Fruit fly (Drosophila melanogaster) whole organism, embryonic: ENCODE results near the gene Polr3E.
A peak's percentile ranks its signal among the peaks of the same experiment; 100 is the strongest.

Experiments
- BEAF-32 ChIP-seq: fragments of 200-800 bp; sonication (Bioruptor generic); optimal IDR thresholded peaks from 3 replicates; lab custom pipeline; 2017; ENCODE audit warnings: missing biosample characterization, missing genetic modification characterization, mild to moderate bottlenecking, moderate library complexity, missing genetic modification reagents
- CG10565 ChIP-seq: fragments of 200-800 bp; sonication (Bioruptor generic); optimal IDR thresholded peaks from 3 replicates; lab custom pipeline; 2016; ENCODE audit warnings: missing biosample characterization, mild to moderate bottlenecking, missing genetic modification characterization
- CG11723 ChIP-seq: fragments of 200-800 bp; sonication (Bioruptor generic); optimal IDR thresholded peaks from 2 replicates; lab custom pipeline; 2017; ENCODE audit warnings: missing biosample characterization, mild to moderate bottlenecking, missing genetic modification characterization
- CG12219 ChIP-seq: fragments of 200-800 bp; sonication (Bioruptor generic); optimal IDR thresholded peaks from 3 replicates; lab custom pipeline; 2018; ENCODE audit warnings: missing biosample characterization, mild to moderate bottlenecking, missing genetic modification characterization
- CG12769 ChIP-seq: fragments of 200-800 bp; sonication (Bioruptor generic); optimal IDR thresholded peaks from 2 replicates; lab custom pipeline; 2019; ENCODE audit warnings: missing biosample characterization, mild to moderate bottlenecking, missing genetic modification characterization, moderate library complexity
- CG13775 ChIP-seq: fragments of 200-800 bp; sonication (Bioruptor generic); optimal IDR thresholded peaks from 3 replicates; lab custom pipeline; 2017; ENCODE audit warnings: missing biosample characterization, mild to moderate bottlenecking, missing genetic modification characterization
- CG16779 ChIP-seq: fragments of 200-800 bp; sonication (Bioruptor generic); IDR thresholded peaks from 2 replicates; pipeline ENCODE4 v1.3.6; 2022; ENCODE audit warnings: missing biosample characterization, missing genetic modification characterization
- CG17361 ChIP-seq: fragments of 200-800 bp; sonication (Bioruptor generic); IDR thresholded peaks from 3 replicates; pipeline ENCODE4 v1.3.6; 2022; ENCODE audit warnings: missing biosample characterization, missing genetic modification characterization
- CG2712 ChIP-seq: fragments of 200-800 bp; optimal IDR thresholded peaks from 3 replicates; lab custom pipeline; 2019; ENCODE audit warnings: missing biosample characterization, mild to moderate bottlenecking, missing genetic modification characterization, moderate library complexity
- CG30020 ChIP-seq: fragments of 200-800 bp; optimal IDR thresholded peaks from 2 replicates; lab custom pipeline; 2019; ENCODE audit warnings: missing biosample characterization, mild to moderate bottlenecking, missing genetic modification characterization, moderate library complexity
- CG31365 ChIP-seq: fragments of 200-800 bp; sonication (Bioruptor generic); optimal IDR thresholded peaks from 2 replicates; lab custom pipeline; 2018; ENCODE audit warnings: missing biosample characterization, mild to moderate bottlenecking, missing genetic modification characterization
- CG33213 ChIP-seq: fragments of 200-800 bp; sonication (Bioruptor generic); optimal IDR thresholded peaks from 3 replicates; lab custom pipeline; 2016; ENCODE audit warnings: missing biosample characterization, missing genetic modification characterization
- CG34376 ChIP-seq: fragments of 200-800 bp; sonication (Bioruptor generic); optimal IDR thresholded peaks from 2 replicates; lab custom pipeline; 2018; ENCODE audit warnings: missing biosample characterization, mild to moderate bottlenecking, missing genetic modification characterization
- CG3838 ChIP-seq: fragments of 200-800 bp; sonication (Bioruptor generic); optimal IDR thresholded peaks from 3 replicates; lab custom pipeline; 2016; ENCODE audit warnings: missing biosample characterization, missing genetic modification characterization
- CG42726 ChIP-seq: fragments of 200-800 bp; sonication (Bioruptor generic); IDR thresholded peaks from 2 replicates; pipeline ENCODE4 v1.3.6; 2022; ENCODE audit warnings: missing biosample characterization, missing genetic modification characterization; ENCODE audit not compliant: partially characterized antibody
- CG6791 ChIP-seq: fragments of 200-800 bp; sonication (Bioruptor generic); IDR thresholded peaks from 3 replicates; pipeline ENCODE4 v1.3.6; 2022; ENCODE audit warnings: missing biosample characterization, missing genetic modification characterization; ENCODE audit not compliant: partially characterized antibody
- Chrac-16 ChIP-seq: fragments of 200-800 bp; sonication (Bioruptor generic); optimal IDR thresholded peaks from 3 replicates; lab custom pipeline; 2016; ENCODE audit warnings: missing biosample characterization, missing genetic modification characterization
- D ChIP-seq, 2 experiments: fragments of 200-800 bp in 1 of 2; fragments of >200 bp in 1 of 2; sonication (Bioruptor generic) in 1 of 2; optimal IDR thresholded peaks; 2 replicates in 1 of 2; 3 replicates in 1 of 2; lab custom pipeline; 2017; ENCODE audit warnings: mild to moderate bottlenecking in 1 of 2, missing biosample characterization in 1 of 2, missing genetic modification characterization in 1 of 2, missing genetic modification reagents in 1 of 2
- Dref ChIP-seq: fragments of 200-800 bp; sonication (Bioruptor generic); IDR thresholded peaks from 2 replicates; pipeline ENCODE4 v1.3.6; 2022; ENCODE audit warnings: missing biosample characterization, missing genetic modification characterization
- Gug ChIP-seq: fragments of 200-800 bp; sonication (Bioruptor generic); IDR thresholded peaks from 4 replicates; pipeline ENCODE4 v1.3.6; 2022; ENCODE audit warnings: missing biosample characterization, missing genetic modification characterization
- HLH4C ChIP-seq: fragments of 200-800 bp; sonication (Bioruptor generic); IDR thresholded peaks from 3 replicates; pipeline ENCODE4 v1.3.6; 2022; ENCODE audit warnings: missing biosample characterization, missing genetic modification characterization; ENCODE audit not compliant: partially characterized antibody
- HLH54F ChIP-seq: fragments of 200-800 bp; sonication (Bioruptor generic); optimal IDR thresholded peaks from 3 replicates; lab custom pipeline; 2016; ENCODE audit warnings: missing biosample characterization, missing genetic modification characterization
- Jarid2 ChIP-seq: fragments of 200-800 bp; sonication (Bioruptor generic); optimal IDR thresholded peaks from 3 replicates; lab custom pipeline; 2017; ENCODE audit warnings: mild to moderate bottlenecking, missing biosample characterization, missing genetic modification reagents, missing genetic modification characterization
- PHDP ChIP-seq: fragments of 200-800 bp; sonication (Bioruptor generic); optimal IDR thresholded peaks from 3 replicates; lab custom pipeline; 2018; ENCODE audit warnings: missing biosample characterization, mild to moderate bottlenecking, missing genetic modification characterization, moderate library complexity
- Sox100B ChIP-seq: fragments of 200-800 bp; sonication (Bioruptor generic); optimal IDR thresholded peaks from 3 replicates; lab custom pipeline; 2018; ENCODE audit warnings: missing biosample characterization, mild to moderate bottlenecking, missing genetic modification characterization
- Ssrp ChIP-seq: fragments of 200-800 bp; sonication (Bioruptor generic); optimal IDR thresholded peaks from 2 replicates; lab custom pipeline; 2018; ENCODE audit warnings: missing biosample characterization, mild to moderate bottlenecking, missing genetic modification characterization, moderate library complexity
- TFAM ChIP-seq: fragments of 200-800 bp; sonication (Bioruptor generic); optimal IDR thresholded peaks from 2 replicates; lab custom pipeline; 2017; ENCODE audit warnings: missing biosample characterization, missing genetic modification characterization, inconsistent platforms
- Trl ChIP-seq, 3 experiments: fragments of >200 bp in 2 of 3; fragments of 200-800 bp in 1 of 3; sonication (Bioruptor generic) in 1 of 3; optimal IDR thresholded peaks; 2 replicates in 1 of 3; 3 replicates in 2 of 3; lab custom pipeline; 2016 to 2017; ENCODE audit warnings: missing biosample characterization in 1 of 3, missing genetic modification characterization in 1 of 3
- abd-A ChIP-seq: fragments of 200-800 bp; sonication (Bioruptor generic); optimal IDR thresholded peaks from 3 replicates; lab custom pipeline; 2019; ENCODE audit warnings: missing biosample characterization, mild to moderate bottlenecking, missing genetic modification characterization, moderate library complexity
- cg ChIP-seq: fragments of 200-800 bp; sonication (Bioruptor generic); optimal IDR thresholded peaks from 3 replicates; lab custom pipeline; 2019; ENCODE audit warnings: missing biosample characterization, mild to moderate bottlenecking, missing genetic modification characterization, moderate library complexity
- chinmo ChIP-seq: fragments of 200-800 bp; sonication (Bioruptor generic); IDR thresholded peaks from 4 replicates; pipeline ENCODE4 v1.3.6; 2022; ENCODE audit warnings: missing biosample characterization, missing genetic modification characterization; ENCODE audit not compliant: partially characterized antibody
- crol ChIP-seq: fragments of 200-800 bp; sonication (Bioruptor generic); IDR thresholded peaks from 2 replicates; pipeline ENCODE4 v1.3.6; 2022; ENCODE audit warnings: missing biosample characterization, missing genetic modification characterization
- dm ChIP-seq: fragments of 200-800 bp; sonication (Bioruptor generic); optimal IDR thresholded peaks from 3 replicates; lab custom pipeline; 2016; ENCODE audit warnings: missing biosample characterization, missing genetic modification characterization
- ems ChIP-seq: fragments of 200-800 bp; sonication (Bioruptor generic); optimal IDR thresholded peaks from 3 replicates; lab custom pipeline; 2016; ENCODE audit warnings: missing biosample characterization, missing genetic modification characterization
- gem ChIP-seq: fragments of 200-800 bp; sonication (Bioruptor generic); optimal IDR thresholded peaks from 2 replicates; lab custom pipeline; 2019; ENCODE audit warnings: missing biosample characterization, mild to moderate bottlenecking, missing genetic modification characterization, moderate library complexity
- ham ChIP-seq: fragments of 200-800 bp; sonication (Bioruptor generic); IDR thresholded peaks from 2 replicates; pipeline ENCODE4 v1.3.6; 2022; ENCODE audit warnings: missing biosample characterization, missing genetic modification characterization
- hb ChIP-seq: fragments of 200-800 bp; sonication (Bioruptor generic); IDR thresholded peaks from 3 replicates; pipeline ENCODE4 v1.3.6; 2022; ENCODE audit warnings: missing biosample characterization, missing genetic modification characterization; ENCODE audit not compliant: partially characterized antibody
- jumu ChIP-seq: fragments of 200-800 bp; sonication (Bioruptor generic); optimal IDR thresholded peaks from 3 replicates; lab custom pipeline; 2016; ENCODE audit warnings: missing biosample characterization, missing genetic modification characterization
- klu ChIP-seq: fragments of 200-800 bp; sonication (Bioruptor generic); IDR thresholded peaks from 2 replicates; pipeline ENCODE4 v1.3.6; 2022; ENCODE audit warnings: missing biosample characterization, missing genetic modification characterization
- lov ChIP-seq, 2 experiments: fragments of 200-800 bp in 1 of 2; fragments of >200 bp in 1 of 2; sonication (Bioruptor generic) in 1 of 2; IDR thresholded peaks in 1 of 2; optimal IDR thresholded peaks in 1 of 2; 2 replicates in 1 of 2; 3 replicates in 1 of 2; pipeline versions ENCODE4 v1.3.6 to Lab custom; 2017 to 2022; ENCODE audit warnings: missing biosample characterization in 1 of 2, missing genetic modification characterization in 1 of 2
- mld ChIP-seq: fragments of 200-800 bp; sonication (Bioruptor generic); IDR thresholded peaks from 3 replicates; pipeline ENCODE4 v1.3.6; 2022; ENCODE audit warnings: missing biosample characterization, missing genetic modification characterization; ENCODE audit not compliant: partially characterized antibody
- nerfin-2 ChIP-seq: fragments of 200-800 bp; sonication (Bioruptor generic); IDR thresholded peaks from 2 replicates; pipeline ENCODE4 v1.3.6; 2022; ENCODE audit warnings: missing biosample characterization, missing genetic modification characterization; ENCODE audit not compliant: partially characterized antibody
- nom ChIP-seq: fragments of 200-800 bp; sonication (Bioruptor generic); optimal IDR thresholded peaks from 2 replicates; lab custom pipeline; 2017; ENCODE audit warnings: missing biosample characterization, missing genetic modification characterization, mild to moderate bottlenecking, moderate library complexity, missing genetic modification reagents
- pita ChIP-seq: fragments of 200-800 bp; sonication (Bioruptor generic); optimal IDR thresholded peaks from 2 replicates; lab custom pipeline; 2017; ENCODE audit warnings: missing biosample characterization, mild to moderate bottlenecking, missing genetic modification characterization
- ranshi ChIP-seq: fragments of 200-800 bp; sonication (Bioruptor generic); IDR thresholded peaks from 2 replicates; pipeline ENCODE4 v1.3.6; 2022; ENCODE audit warnings: missing biosample characterization, missing genetic modification characterization
- row ChIP-seq: fragments of 200-800 bp; sonication (Bioruptor generic); IDR thresholded peaks from 3 replicates; pipeline ENCODE4 v1.3.6; 2022; ENCODE audit warnings: missing biosample characterization, missing genetic modification characterization
- tup ChIP-seq: fragments of 200-800 bp; sonication (Bioruptor generic); optimal IDR thresholded peaks from 2 replicates; lab custom pipeline; 2016; ENCODE audit warnings: missing biosample characterization, mild to moderate bottlenecking, missing genetic modification characterization, moderate library complexity
- vvl ChIP-seq: fragments of 200-800 bp; sonication (Bioruptor generic); IDR thresholded peaks from 2 replicates; pipeline ENCODE4 v1.3.6; 2022; ENCODE audit warnings: missing biosample characterization, missing genetic modification characterization
- yki ChIP-seq: fragments of >200 bp; optimal IDR thresholded peaks from 3 replicates; lab custom pipeline; 2018

Polr3E gene

dm6 chr3L:21056792-21057567, 25.4 kb downstream of the Polr3E start (continued):
- no peak for TF ChIP-seq TFAM (GFP tag; lab: Kevin White, UChicago)
- no peak for TF ChIP-seq D (optimal IDR thresholded peaks at IDR 0.05; lab: Kevin White, UChicago)
- TF ChIP-seq D (GFP tag; optimal IDR thresholded peaks at IDR 0.05; lab: Kevin White, UChicago), result no peak
- no peak for TF ChIP-seq klu (GFP tag; lab: Robert Waterston, UW)
- TF ChIP-seq CG13775, result no peak
- TF ChIP-seq Chrac-16, result peak; percentile 4
- no peak for TF ChIP-seq CG34376 (GFP tag; lab: Kevin White, UChicago)
- no peak for TF ChIP-seq yki
- no peak for TF ChIP-seq CG6791 (GFP tag; lab: Robert Waterston, UW)
- no peak for TF ChIP-seq nerfin-2
- no peak for TF ChIP-seq mld
- TF ChIP-seq dm (GFP tag; lab: Kevin White, UChicago), result no peak
- no peak for TF ChIP-seq BEAF-32 (GFP tag; lab: Kevin White, UChicago)
- TF ChIP-seq nom, result no peak
- TF ChIP-seq Dref (GFP tag; lab: Robert Waterston, UW), result no peak
- no peak for TF ChIP-seq PHDP (tag; lab: Kevin White, UChicago)
- no peak for TF ChIP-seq CG42726 (GFP tag; lab: Robert Waterston, UW)
- peak; percentile 25 for TF ChIP-seq Ssrp (tag; lab: Kevin White, UChicago)
- TF ChIP-seq HLH4C, result no peak
- no peak for TF ChIP-seq CG16779
- no peak for TF ChIP-seq tup
- TF ChIP-seq lov (optimal IDR thresholded peaks at IDR 0.05; lab: Kevin White, UChicago), result no peak
- no peak for TF ChIP-seq lov (GFP tag; IDR thresholded peaks at IDR 0.05; lab: Robert Waterston, UW)
- no peak for TF ChIP-seq CG10565 (GFP tag; lab: Kevin White, UChicago)
- TF ChIP-seq CG31365 (tag; lab: Kevin White, UChicago), result no peak
- TF ChIP-seq Jarid2 (GFP tag; lab: Kevin White, UChicago), result no peak
- TF ChIP-seq CG2712 (tag; lab: Kevin White, UChicago), result no peak
- TF ChIP-seq HLH54F (GFP tag; lab: Kevin White, UChicago), result no peak
- peak; percentile 60; the same call in 2 of the 3 replicates for TF ChIP-seq row
- no peak for TF ChIP-seq ems (GFP tag; lab: Kevin White, UChicago)
- no peak for TF ChIP-seq CG33213 (GFP tag; lab: Kevin White, UChicago)
- TF ChIP-seq CG3838, result no peak
- peak; percentile 80 for TF ChIP-seq CG12769 (tag; lab: Kevin White, UChicago)
- no peak for TF ChIP-seq CG11723
- no peak for TF ChIP-seq jumu (GFP tag; lab: Kevin White, UChicago)
- 0 out of 4 replicates have a peak, but pooled peaks have one; percentile 3 for TF ChIP-seq Gug
- TF ChIP-seq ham (GFP tag; lab: Robert Waterston, UW), result no peak
- no peak for TF ChIP-seq ranshi
- no peak for TF ChIP-seq CG12219
- peak; percentile 55 for TF ChIP-seq gem
- no peak for TF ChIP-seq hb
- TF ChIP-seq CG30020 (tag; lab: Kevin White, UChicago), result no peak

- TF ChIP-seq vvl, result peak; percentile 58; the same call in 1 of the 2 replicates
- peak; percentile 50; the same call in 1 of the 2 replicates for TF ChIP-seq crol (GFP tag; lab: Robert Waterston, UW)
- TF ChIP-seq abd-A (tag; lab: Kevin White, UChicago), result peak; percentile 20
- TF ChIP-seq pita (GFP tag; lab: Kevin White, UChicago), result no peak
- no peak for TF ChIP-seq Sox100B (GFP tag; lab: Kevin White, UChicago)
- peak; percentile 96 for TF ChIP-seq chinmo (GFP tag; lab: Robert Waterston, UW)
- TF ChIP-seq CG17361, result 0 out of 3 replicates have a peak, but pooled peaks have one; percentile 7
- peak; percentile 43 to 44 for TF ChIP-seq Trl (optimal IDR thresholded peaks at IDR 0.05; lab: Kevin White, UChicago)
- no peak for TF ChIP-seq Trl (GFP tag; optimal IDR thresholded peaks at IDR 0.05; lab: Kevin White, UChicago)
- peak; percentile 64 for TF ChIP-seq cg (GFP tag; lab: Kevin White, UChicago)
These were observed 25.9 kb downstream of the Polr3E start for dm6 chr3L:21057568-21057940.
